Fruit fly (Drosophila melanogaster) whole organism, embryonic: Measurements from ENCODE around the gene CG31365.
A peak's percentile ranks its signal among the peaks of the same experiment; 100 is the strongest.

ENCODE experiments used
- Adf1 ChIP-seq: fragments of 200-800 bp; sonication (Bioruptor generic); IDR thresholded peaks from 2 replicates; pipeline ENCODE4 v1.3.6; 2022; ENCODE audit warnings: missing biosample characterization, missing genetic modification characterization
- Antp ChIP-seq: fragments of 200-800 bp; sonication (Bioruptor generic); optimal IDR thresholded peaks from 3 replicates; lab custom pipeline; 2016; ENCODE audit warnings: missing biosample characterization, missing genetic modification characterization
- Awh ChIP-seq: fragments of 200-800 bp; sonication (Bioruptor generic); IDR thresholded peaks from 2 replicates; pipeline ENCODE4, ENCODE4 v1.3.6; 2022; ENCODE audit warnings: missing biosample characterization, missing genetic modification characterization
- CG12744 ChIP-seq: fragments of 200-800 bp; sonication (Bioruptor generic); optimal IDR thresholded peaks from 2 replicates; lab custom pipeline; 2016; ENCODE audit warnings: missing biosample characterization, missing genetic modification characterization
- CG17568 ChIP-seq: fragments of 200-800 bp; sonication (Bioruptor generic); optimal IDR thresholded peaks from 2 replicates; lab custom pipeline; 2018; ENCODE audit warnings: missing biosample characterization, mild to moderate bottlenecking, missing genetic modification characterization, moderate library complexity
- CG33213 ChIP-seq: fragments of 200-800 bp; sonication (Bioruptor generic); optimal IDR thresholded peaks from 3 replicates; lab custom pipeline; 2016; ENCODE audit warnings: missing biosample characterization, missing genetic modification characterization
- CG34376 ChIP-seq: fragments of 200-800 bp; sonication (Bioruptor generic); optimal IDR thresholded peaks from 2 replicates; lab custom pipeline; 2018; ENCODE audit warnings: missing biosample characterization, mild to moderate bottlenecking, missing genetic modification characterization
- CG7372 ChIP-seq: fragments of 200-800 bp; sonication (Bioruptor generic); IDR thresholded peaks from 2 replicates; pipeline ENCODE4 v1.3.6; 2022; ENCODE audit warnings: missing biosample characterization, missing genetic modification characterization
- CG9437 ChIP-seq: fragments of 200-800 bp; sonication (Bioruptor generic); optimal IDR thresholded peaks from 2 replicates; lab custom pipeline; 2018; ENCODE audit warnings: missing biosample characterization, mild to moderate bottlenecking, missing genetic modification characterization
- CTCF ChIP-seq: fragments of 200-800 bp; sonication (Bioruptor generic); optimal IDR thresholded peaks from 2 replicates; lab custom pipeline; 2017; ENCODE audit warnings: missing biosample characterization, mild to moderate bottlenecking, missing genetic modification characterization, moderate library complexity
- D ChIP-seq, 2 experiments: fragments of 200-800 bp in 1 of 2; fragments of >200 bp in 1 of 2; sonication (Bioruptor generic) in 1 of 2; optimal IDR thresholded peaks; 2 replicates in 1 of 2; 3 replicates in 1 of 2; lab custom pipeline; 2017; ENCODE audit warnings: mild to moderate bottlenecking in 1 of 2, missing biosample characterization in 1 of 2, missing genetic modification characterization in 1 of 2, missing genetic modification reagents in 1 of 2
- Deaf1 ChIP-seq: fragments of 200-800 bp; optimal IDR thresholded peaks from 3 replicates; lab custom pipeline; 2019; ENCODE audit warnings: missing biosample characterization, mild to moderate bottlenecking, missing genetic modification characterization, moderate library complexity
- Ets97D ChIP-seq: fragments of 200-800 bp; sonication (Bioruptor generic); optimal IDR thresholded peaks from 3 replicates; lab custom pipeline; 2016; ENCODE audit warnings: missing biosample characterization, missing genetic modification characterization
- Fer3 ChIP-seq: fragments of 200-800 bp; sonication (Bioruptor generic); optimal IDR thresholded peaks from 2 replicates; lab custom pipeline; 2018; ENCODE audit warnings: missing biosample characterization, mild to moderate bottlenecking, missing genetic modification characterization, moderate library complexity
- Hey ChIP-seq: fragments of 200-800 bp; sonication (Bioruptor generic); optimal IDR thresholded peaks from 3 replicates; lab custom pipeline; 2018; ENCODE audit warnings: missing biosample characterization, mild to moderate bottlenecking, missing genetic modification characterization
- Lhr ChIP-seq: fragments of 200-800 bp; sonication (Bioruptor generic); optimal IDR thresholded peaks from 3 replicates; lab custom pipeline; 2017; ENCODE audit warnings: mild to moderate bottlenecking, missing biosample characterization, missing genetic modification reagents, missing genetic modification characterization
- NFAT ChIP-seq: fragments of 200-800 bp; sonication (Bioruptor generic); IDR thresholded peaks from 2 replicates; pipeline ENCODE4 v1.3.6; 2022; ENCODE audit warnings: missing biosample characterization, missing genetic modification characterization
- Optix ChIP-seq: fragments of 200-800 bp; sonication (Bioruptor generic); IDR thresholded peaks from 3 replicates; pipeline ENCODE4 v1.3.6; 2022; ENCODE audit warnings: missing biosample characterization, missing genetic modification characterization
- Sox102F ChIP-seq: fragments of 200-800 bp; sonication (Bioruptor generic); optimal IDR thresholded peaks from 2 replicates; lab custom pipeline; 2018; ENCODE audit warnings: missing biosample characterization, mild to moderate bottlenecking, missing genetic modification characterization, moderate library complexity
- Ssrp ChIP-seq: fragments of 200-800 bp; sonication (Bioruptor generic); optimal IDR thresholded peaks from 2 replicates; lab custom pipeline; 2018; ENCODE audit warnings: missing biosample characterization, mild to moderate bottlenecking, missing genetic modification characterization, moderate library complexity
- TFAM ChIP-seq: fragments of 200-800 bp; sonication (Bioruptor generic); optimal IDR thresholded peaks from 2 replicates; lab custom pipeline; 2017; ENCODE audit warnings: missing biosample characterization, missing genetic modification characterization, inconsistent platforms
- Taf1 ChIP-seq: fragments of 200-800 bp; sonication (Bioruptor generic); IDR thresholded peaks from 2 replicates; pipeline ENCODE4 v1.3.6; 2022; ENCODE audit warnings: missing biosample characterization, missing genetic modification characterization
- bcd ChIP-seq: fragments of 200-800 bp; sonication (Bioruptor generic); optimal IDR thresholded peaks from 2 replicates; lab custom pipeline; 2017; ENCODE audit warnings: missing biosample characterization, mild to moderate bottlenecking, missing genetic modification characterization
- caup ChIP-seq: fragments of 200-800 bp; sonication (Bioruptor generic); optimal IDR thresholded peaks from 3 replicates; lab custom pipeline; 2017; ENCODE audit warnings: missing biosample characterization, mild to moderate bottlenecking, missing genetic modification characterization, moderate library complexity; ENCODE audit not compliant: severe bottlenecking
- crol ChIP-seq: fragments of 200-800 bp; sonication (Bioruptor generic); IDR thresholded peaks from 2 replicates; pipeline ENCODE4 v1.3.6; 2022; ENCODE audit warnings: missing biosample characterization, missing genetic modification characterization
- cwo ChIP-seq: fragments of 200-800 bp; sonication (Bioruptor generic); optimal IDR thresholded peaks from 3 replicates; lab custom pipeline; 2017; ENCODE audit warnings: missing biosample characterization, missing genetic modification characterization, mild to moderate bottlenecking, moderate library complexity, missing genetic modification reagents
- esg ChIP-seq: fragments of 200-800 bp; sonication (Bioruptor generic); conservative IDR thresholded peaks from 2 replicates; pipeline ENCODE4 v1.3.6; 2022; ENCODE audit warnings: missing biosample characterization, missing genetic modification characterization
- exex ChIP-seq: fragments of 200-800 bp; sonication (Bioruptor generic); optimal IDR thresholded peaks from 4 replicates; lab custom pipeline; 2018; ENCODE audit warnings: missing biosample characterization, mild to moderate bottlenecking, missing genetic modification characterization, moderate library complexity
- grn ChIP-seq: fragments of 200-800 bp; sonication (Bioruptor generic); optimal IDR thresholded peaks from 3 replicates; lab custom pipeline; 2017; ENCODE audit warnings: missing biosample characterization, missing genetic modification characterization
- lab ChIP-seq: fragments of 200-800 bp; sonication (Bioruptor generic); optimal IDR thresholded peaks from 3 replicates; lab custom pipeline; 2017; ENCODE audit warnings: missing biosample characterization, missing genetic modification characterization, mild to moderate bottlenecking, moderate library complexity, missing genetic modification reagents
- mirr ChIP-seq: fragments of 200-800 bp; sonication (Bioruptor generic); optimal IDR thresholded peaks from 3 replicates; lab custom pipeline; 2018; ENCODE audit warnings: missing biosample characterization, mild to moderate bottlenecking, missing genetic modification characterization
- oc ChIP-seq: fragments of 200-800 bp; sonication (Bioruptor generic); optimal IDR thresholded peaks from 2 replicates; lab custom pipeline; 2018; ENCODE audit warnings: missing biosample characterization, mild to moderate bottlenecking, missing genetic modification characterization, moderate library complexity
- pfk ChIP-seq: fragments of 200-800 bp; sonication (Bioruptor generic); optimal IDR thresholded peaks from 2 replicates; lab custom pipeline; 2018; ENCODE audit warnings: missing biosample characterization, mild to moderate bottlenecking, missing genetic modification characterization, moderate library complexity
- sd ChIP-seq: fragments of 200-800 bp; sonication (Bioruptor generic); optimal IDR thresholded peaks from 3 replicates; lab custom pipeline; 2018; ENCODE audit warnings: missing biosample characterization, mild to moderate bottlenecking, missing genetic modification characterization, moderate library complexity
- sug ChIP-seq: fragments of 200-800 bp; optimal IDR thresholded peaks from 2 replicates; lab custom pipeline; 2019; ENCODE audit warnings: missing biosample characterization, mild to moderate bottlenecking, missing genetic modification characterization, moderate library complexity
- tgo ChIP-seq: fragments of 200-800 bp; sonication (Bioruptor generic); IDR thresholded peaks from 3 replicates; pipeline ENCODE4 v1.3.6; 2022; ENCODE audit warnings: missing biosample characterization, missing genetic modification characterization

Gene CG31365

dm6 chr3R:23173393-23173981, 47.3 kb upstream of the CG31365 start, which contains the start of gene CG46310 (continued):
- TF ChIP-seq Antp (no peak), Sox102F (GFP tag; lab: Kevin White, UChicago) (peak; percentile 68), pfk (peak; percentile 8), Optix (GFP tag; lab: Robert Waterston, UW) (no peak), bcd (GFP tag; lab: Kevin White, UChicago) (peak; percentile 68), Taf1 (GFP tag; lab: Robert Waterston, UW) (peak; percentile 72), NFAT (GFP tag; lab: Robert Waterston, UW) (peak; percentile 80), TFAM (GFP tag; lab: Kevin White, UChicago) (no peak), oc (tag; lab: Kevin White, UChicago) (peak; percentile 22), Ets97D (GFP tag; lab: Kevin White, UChicago) (no peak), CTCF (GFP tag; lab: Kevin White, UChicago) (no peak)

dm6 chr3R:23171867-23172266, 45.6 kb upstream of the CG31365 start:
- TF ChIP-seq sd (peak; percentile 28), Fer3 (tag; lab: Kevin White, UChicago) (no peak), lab (GFP tag; lab: Kevin White, UChicago) (peak; percentile 32), Lhr (GFP tag; lab: Kevin White, UChicago) (no peak), CG33213 (GFP tag; lab: Kevin White, UChicago) (no peak), sug (tag; lab: Kevin White, UChicago) (peak; percentile 44), CG12744 (GFP tag; lab: Kevin White, UChicago) (no peak), CG9437 (GFP tag; lab: Kevin White, UChicago) (no peak), exex (tag; lab: Kevin White, UChicago) (peak; percentile 97), CG17568 (GFP tag; lab: Kevin White, UChicago) (no peak), CG34376 (peak; percentile 19), CG7372 (GFP tag; lab: Robert Waterston, UW) (0 out of 2 replicates have a peak, but pooled peaks have one; percentile 21), caup (GFP tag; lab: Kevin White, UChicago) (no peak), mirr (peak; percentile 53), Deaf1 (peak; percentile 69), Hey (tag; lab: Kevin White, UChicago) (peak; percentile 67), Ssrp (no peak), grn (GFP tag; lab: Kevin White, UChicago) (peak; percentile 82), crol (GFP tag; lab: Robert Waterston, UW) (no peak), esg (GFP tag; lab: Robert Waterston, UW) (no peak), Adf1 (no peak), D (optimal IDR thresholded peaks at IDR 0.05; lab: Kevin White, UChicago) (no peak), D (GFP tag; optimal IDR thresholded peaks at IDR 0.05; lab: Kevin White, UChicago) (no peak), cwo (GFP tag; lab: Kevin White, UChicago) (peak; percentile 16), Awh (no peak)

- no peak for TF ChIP-seq tgo (GFP tag; lab: Robert Waterston, UW)
- peak; percentile 90 for TF ChIP-seq CG7372 (GFP tag; lab: Robert Waterston, UW)
- TF ChIP-seq, all 482 proteins: peak for 1
Measured at dm6 chr3R:23170335-23170734, 44.1 kb upstream of the CG31365 start.
